Fruit fly (Drosophila melanogaster): Measurements from ENCODE around the gene Strump.

Gene Strump

dm6 chr3L:16147819-16148236, 26.0 kb downstream of the Strump start (continued):
- TF ChIP-seq zfh1 (GFP tag; IDR thresholded peaks at IDR 0.05), result no peak
- TF ChIP-seq BtbVII (GFP tag; optimal IDR thresholded peaks at IDR 0.05), result peak; percentile 22
- no peak for TF ChIP-seq tna (GFP tag; IDR thresholded peaks at IDR 0.05; ENCODE audit: partially characterized antibody)
- TF ChIP-seq CG17186 (GFP tag; optimal IDR thresholded peaks at IDR 0.05), result no peak
- no peak for TF ChIP-seq D19A (tag; optimal IDR thresholded peaks at IDR 0.05)
- TF ChIP-seq Hr78 (GFP tag; optimal IDR thresholded peaks at IDR 0.05), result no peak
- peak; percentile 28 for TF ChIP-seq caup (GFP tag; optimal IDR thresholded peaks at IDR 0.05; ENCODE audit: severe bottlenecking)
- TF ChIP-seq Doc2 (GFP tag; IDR thresholded peaks at IDR 0.05), result no peak
- no peak for TF ChIP-seq croc (GFP tag; conservative IDR thresholded peaks at IDR 0.05)
- TF ChIP-seq CG2678 (tag; optimal IDR thresholded peaks at IDR 0.05), result peak; percentile 68
- TF ChIP-seq CG10462 (GFP tag; optimal IDR thresholded peaks at IDR 0.05), result no peak
- TF ChIP-seq CG42726 (GFP tag; IDR thresholded peaks at IDR 0.05; ENCODE audit: partially characterized antibody), result no peak
- TF ChIP-seq CG8388 (GFP tag; optimal IDR thresholded peaks at IDR 0.05), result no peak
- TF ChIP-seq Meics (GFP tag; optimal IDR thresholded peaks at IDR 0.05), result peak; percentile 70
- TF ChIP-seq pnt (GFP tag; optimal IDR thresholded peaks at IDR 0.05), result peak; percentile 8
- peak; percentile 3 for TF ChIP-seq CG17359 (tag; optimal IDR thresholded peaks at IDR 0.05)
- no peak for TF ChIP-seq vvl (GFP tag; IDR thresholded peaks at IDR 0.05)
- TF ChIP-seq sqz (GFP tag; optimal IDR thresholded peaks at IDR 0.05), result no peak
- TF ChIP-seq ind (GFP tag; optimal IDR thresholded peaks at IDR 0.05), result peak; percentile 14
- peak; percentile 68 for TF ChIP-seq CG18599 (GFP tag; optimal IDR thresholded peaks at IDR 0.05)
- TF ChIP-seq so (GFP tag; IDR thresholded peaks at IDR 0.05), result no peak
- no peak for TF ChIP-seq ato (GFP tag; IDR thresholded peaks at IDR 0.05; ENCODE audit: partially characterized antibody)
- TF ChIP-seq org-1 (GFP tag; optimal IDR thresholded peaks at IDR 0.05), result peak; percentile 23
- peak; percentile 27 for TF ChIP-seq sug (tag; optimal IDR thresholded peaks at IDR 0.05)
- no peak for TF ChIP-seq CG1529 (GFP tag; optimal IDR thresholded peaks at IDR 0.05)
- TF ChIP-seq gcm2 (GFP tag; optimal IDR thresholded peaks at IDR 0.05), result no peak
- no peak for TF ChIP-seq zen2 (GFP tag; IDR thresholded peaks at IDR 0.05; ENCODE audit: partially characterized antibody)
- peak; percentile 54 for TF ChIP-seq gem (tag; optimal IDR thresholded peaks at IDR 0.05)
- TF ChIP-seq CG17802 (tag; optimal IDR thresholded peaks at IDR 0.05), result no peak
- TF ChIP-seq CG32767 (GFP tag; IDR thresholded peaks at IDR 0.05), result no peak
- TF ChIP-seq CG4617 (GFP tag; optimal IDR thresholded peaks at IDR 0.05; ENCODE audit: borderline replicate concordance), result no peak
- TF ChIP-seq CG18011 (GFP tag; optimal IDR thresholded peaks at IDR 0.05), result no peak
- TF ChIP-seq mirr (GFP tag; optimal IDR thresholded peaks at IDR 0.05), result no peak
- TF ChIP-seq CG6854 (GFP tag; optimal IDR thresholded peaks at IDR 0.05), result peak; percentile 26
- no peak for TF ChIP-seq YL-1 (GFP tag; optimal IDR thresholded peaks at IDR 0.05)
- no peak for TF ChIP-seq CG4404 (GFP tag; IDR thresholded peaks at IDR 0.05)
- peak; percentile 20 for TF ChIP-seq CG18262 (tag; optimal IDR thresholded peaks at IDR 0.05)
- no peak for TF ChIP-seq danr (GFP tag; IDR thresholded peaks at IDR 0.05)
- peak; percentile 35 for TF ChIP-seq CG10209 (GFP tag; optimal IDR thresholded peaks at IDR 0.05)
- TF ChIP-seq Rfx (GFP tag; IDR thresholded peaks at IDR 0.05), result no peak
- no peak for TF ChIP-seq tll (GFP tag; optimal IDR thresholded peaks at IDR 0.05)
- no peak for TF ChIP-seq fru (optimal IDR thresholded peaks at IDR 0.05)
- TF ChIP-seq Hr39 (optimal IDR thresholded peaks at IDR 0.05), result no peak
- peak; percentile 6 for TF ChIP-seq CG6765 (GFP tag; optimal IDR thresholded peaks at IDR 0.05)
- no peak for TF ChIP-seq Dek (tag; optimal IDR thresholded peaks at IDR 0.05)
- TF ChIP-seq NC2α (GFP tag; optimal IDR thresholded peaks at IDR 0.05), result no peak
- TF ChIP-seq nerfin-1 (tag; optimal IDR thresholded peaks at IDR 0.05), result no peak
- TF ChIP-seq Fer3 (tag; optimal IDR thresholded peaks at IDR 0.05), result no peak
- TF ChIP-seq Lpt (GFP tag; optimal IDR thresholded peaks at IDR 0.05), result no peak
- TF ChIP-seq HLH54F (GFP tag; optimal IDR thresholded peaks at IDR 0.05), result peak; percentile 16
- TF ChIP-seq zen (tag; optimal IDR thresholded peaks at IDR 0.05), result no peak
